Worm (Caenorhabditis elegans) whole organism, L2 larva: ENCODE results near the gene srz-18.

ENCODE experiments used
- lin-11 ChIP-seq: fragments of 150-350 bp; sonication (generic microtip); optimal IDR thresholded peaks from 2 replicates; lab custom pipeline; 2014; ENCODE audit warnings: missing biosample characterization, missing genetic modification characterization, inconsistent platforms, mixed read lengths
- lin-39 ChIP-seq: fragments of 150-350 bp; optimal IDR thresholded peaks from 2 replicates; lab custom pipeline; 2014; ENCODE audit warnings: missing biosample characterization, missing genetic modification reagents, missing genetic modification characterization
- lsy-2 ChIP-seq, 2 experiments: fragments of 150-350 bp in 1 of 2; sonication (generic microtip) in 1 of 2; optimal IDR thresholded peaks; 2 replicates each; lab custom pipeline; 2014 to 2017; ENCODE audit warnings: missing biosample characterization in 2 of 2, missing genetic modification characterization in 2 of 2
- nhr-11 ChIP-seq: fragments of 150-350 bp; optimal IDR thresholded peaks from 2 replicates; lab custom pipeline; 2014; ENCODE audit warnings: missing biosample characterization, missing genetic modification characterization
- nhr-12 ChIP-seq: fragments of 150-350 bp; optimal IDR thresholded peaks from 2 replicates; lab custom pipeline; 2014; ENCODE audit warnings: missing biosample characterization, missing genetic modification characterization
- nhr-129 ChIP-seq: fragments of 150-350 bp; optimal IDR thresholded peaks from 2 replicates; lab custom pipeline; 2014; ENCODE audit warnings: missing biosample characterization, missing genetic modification characterization
- nhr-237 ChIP-seq: fragments of 150-350 bp; optimal IDR thresholded peaks from 2 replicates; lab custom pipeline; 2014; ENCODE audit warnings: missing biosample characterization, missing genetic modification characterization
- nhr-77 ChIP-seq: fragments of 150-350 bp; optimal IDR thresholded peaks from 2 replicates; lab custom pipeline; 2014; ENCODE audit warnings: missing biosample characterization, missing genetic modification characterization
- sem-4 ChIP-seq: fragments of 150-350 bp; optimal IDR thresholded peaks from 2 replicates; lab custom pipeline; 2014; ENCODE audit warnings: missing biosample characterization, missing genetic modification reagents, missing genetic modification characterization
- snpc-4 ChIP-seq: fragments of 150-350 bp; optimal IDR thresholded peaks from 2 replicates; lab custom pipeline; 2014; ENCODE audit warnings: missing biosample characterization, missing genetic modification characterization
- ztf-11 ChIP-seq: sonication (generic microtip); optimal IDR thresholded peaks from 2 replicates; lab custom pipeline; 2017; ENCODE audit warnings: missing biosample characterization, missing genetic modification characterization

ce11 chrV:20645479-20645878, 19.0 kb downstream of the srz-18 start:
- no peak for TF ChIP-seq lin-39
- TF ChIP-seq nhr-129 (tag; lab: Kevin White, UChicago): no peak
- no peak for TF ChIP-seq sem-4 (tag; lab: Kevin White, UChicago)
- no peak for TF ChIP-seq snpc-4 (tag; lab: Kevin White, UChicago)
- TF ChIP-seq lsy-2 (tag; optimal IDR thresholded peaks at IDR 0.05; lab: Kevin White, UChicago): no peak
- no peak for TF ChIP-seq nhr-77 (tag; lab: Kevin White, UChicago)
- TF ChIP-seq nhr-12 (tag; lab: Kevin White, UChicago): no peak
- TF ChIP-seq lin-11 (tag; lab: Kevin White, UChicago): no peak
- TF ChIP-seq nhr-11: no peak
- TF ChIP-seq nhr-237 (tag; lab: Kevin White, UChicago): no peak
- TF ChIP-seq ztf-11 (tag; lab: Kevin White, UChicago): no peak
